Fruit fly (Drosophila melanogaster) whole organism, wandering third instar larva: Measurements from ENCODE around the gene CG34295.

Experiments
- CG32264 ChIP-seq: fragments of 200-800 bp; sonication (Bioruptor generic); optimal IDR thresholded peaks from 2 replicates; lab custom pipeline; 2016; ENCODE audit warnings: missing biosample characterization, missing genetic modification characterization
- CG9705 ChIP-seq: fragments of 200-800 bp; sonication (Bioruptor generic); optimal IDR thresholded peaks from 2 replicates; lab custom pipeline; 2018; ENCODE audit warnings: missing biosample characterization, mild to moderate bottlenecking, missing genetic modification characterization
- CrebA ChIP-seq: fragments of 200-800 bp; sonication (Bioruptor generic); optimal IDR thresholded peaks from 2 replicates; lab custom pipeline; 2016; ENCODE audit warnings: missing biosample characterization, mild to moderate bottlenecking, missing genetic modification characterization, borderline replicate concordance
- Dfd ChIP-seq: fragments of >200 bp; optimal IDR thresholded peaks from 2 replicates; lab custom pipeline; 2017; ENCODE audit warnings: missing biosample characterization, missing genetic modification characterization
- Dif ChIP-seq: fragments of 200-275, 200-300 bp; sonication (Bioruptor generic); optimal IDR thresholded peaks from 2 replicates; lab custom pipeline; 2018; ENCODE audit warnings: missing biosample characterization, missing genetic modification characterization; ENCODE audit not compliant: partially characterized antibody
- GATAd ChIP-seq: sonication (Bioruptor generic); optimal IDR thresholded peaks from 2 replicates; lab custom pipeline; 2016; ENCODE audit warnings: missing biosample characterization, missing genetic modification characterization
- HLH106 ChIP-seq: fragments of 200-800 bp; optimal IDR thresholded peaks from 3 replicates; lab custom pipeline; 2019; ENCODE audit warnings: missing biosample characterization, mild to moderate bottlenecking, missing genetic modification characterization, moderate library complexity
- Hnf4 ChIP-seq: fragments of 200-800 bp; sonication (Bioruptor generic); optimal IDR thresholded peaks from 2 replicates; lab custom pipeline; 2016; ENCODE audit warnings: missing biosample characterization, mild to moderate bottlenecking, missing genetic modification characterization
- Hr83 ChIP-seq: fragments of 200-300 bp; sonication (Bioruptor generic); optimal IDR thresholded peaks from 2 replicates; lab custom pipeline; 2016; ENCODE audit warnings: missing biosample characterization, mild to moderate bottlenecking, missing genetic modification characterization, moderate library complexity; ENCODE audit not compliant: poor library complexity, severe bottlenecking
- Mio ChIP-seq: sonication (Bioruptor generic); optimal IDR thresholded peaks from 2 replicates; lab custom pipeline; 2016; ENCODE audit warnings: missing biosample characterization, missing genetic modification characterization
- Myc ChIP-seq: fragments of >200 bp; optimal IDR thresholded peaks from 2 replicates; lab custom pipeline; 2017
- N ChIP-seq: fragments of >200 bp; optimal IDR thresholded peaks from 2 replicates; lab custom pipeline; 2018; ENCODE audit warnings: missing biosample characterization, missing external identifiers, missing genetic modification characterization
- OdsH ChIP-seq: fragments of 200-800 bp; sonication (Bioruptor generic); optimal IDR thresholded peaks from 2 replicates; lab custom pipeline; 2016; ENCODE audit warnings: missing biosample characterization, mild to moderate bottlenecking, missing genetic modification characterization
- Rel ChIP-seq, 2 experiments: fragments of 200-800 bp; sonication (Bioruptor generic) in 1 of 2; optimal IDR thresholded peaks; 2 replicates in 1 of 2; 3 replicates in 1 of 2; lab custom pipeline; 2016 to 2019; ENCODE audit warnings: mild to moderate bottlenecking in 2 of 2, missing biosample characterization in 2 of 2, missing genetic modification characterization in 2 of 2, moderate library complexity in 1 of 2
- Vsx2 ChIP-seq: fragments of 200-300, 225-300 bp; sonication (Bioruptor generic); optimal IDR thresholded peaks from 2 replicates; lab custom pipeline; 2018; ENCODE audit warnings: missing biosample characterization, missing genetic modification characterization; ENCODE audit not compliant: partially characterized antibody
- br ChIP-seq: fragments of 200-800 bp; sonication (Bioruptor generic); optimal IDR thresholded peaks from 2 replicates; lab custom pipeline; 2016; ENCODE audit warnings: missing biosample characterization, missing genetic modification characterization
- brk ChIP-seq: fragments of 200-800 bp; sonication (Bioruptor generic); optimal IDR thresholded peaks from 2 replicates; lab custom pipeline; 2016; ENCODE audit warnings: missing biosample characterization, mild to moderate bottlenecking, missing genetic modification characterization
- dl ChIP-seq, 2 experiments: fragments of 175-275, 200-275 bp in 1 of 2; fragments of 200-275 bp in 1 of 2; sonication (Bioruptor generic); optimal IDR thresholded peaks; lab custom pipeline; 2018; ENCODE audit warnings: mild to moderate bottlenecking in 2 of 2, missing biosample characterization in 2 of 2, missing genetic modification characterization in 2 of 2, moderate library complexity in 2 of 2; ENCODE audit not compliant: partially characterized antibody in 2 of 2, insufficient read depth in 1 of 2
- dmrt93B ChIP-seq: fragments of 200-800 bp; sonication (Bioruptor generic); optimal IDR thresholded peaks from 2 replicates; lab custom pipeline; 2018; ENCODE audit warnings: missing biosample characterization, mild to moderate bottlenecking, missing genetic modification characterization
- ey ChIP-seq: fragments of 200-800 bp; sonication (Bioruptor generic); optimal IDR thresholded peaks from 2 replicates; lab custom pipeline; 2016; ENCODE audit warnings: missing biosample characterization, missing genetic modification characterization
- foxo ChIP-seq, 2 experiments: fragments of 200-800 bp; sonication (Bioruptor generic); optimal IDR thresholded peaks; 2 replicates in 1 of 2; 3 replicates in 1 of 2; lab custom pipeline; 2016 to 2017; ENCODE audit warnings: missing biosample characterization in 2 of 2, missing genetic modification characterization in 2 of 2
- fru ChIP-seq: fragments of 200-800 bp; sonication (Bioruptor generic); optimal IDR thresholded peaks from 3 replicates; lab custom pipeline; 2016; ENCODE audit warnings: missing biosample characterization, mild to moderate bottlenecking, missing genetic modification characterization
- h ChIP-seq: fragments of 200-800 bp; sonication (Bioruptor generic); optimal IDR thresholded peaks from 3 replicates; lab custom pipeline; 2016; ENCODE audit warnings: missing biosample characterization, mild to moderate bottlenecking, missing genetic modification characterization
- jim ChIP-seq: fragments of 175-275, 200-325 bp; sonication (Bioruptor generic); optimal IDR thresholded peaks from 2 replicates; lab custom pipeline; 2016; ENCODE audit warnings: missing biosample characterization, mild to moderate bottlenecking, missing genetic modification characterization
- lola ChIP-seq: fragments of >200 bp; optimal IDR thresholded peaks from 2 replicates; lab custom pipeline; 2017; ENCODE audit warnings: missing biosample characterization, missing genetic modification characterization
- pan ChIP-seq: fragments of >200 bp; optimal IDR thresholded peaks from 2 replicates; lab custom pipeline; 2017
- psq ChIP-seq: fragments of 200-800 bp; sonication (Bioruptor generic); optimal IDR thresholded peaks from 3 replicates; lab custom pipeline; 2017; ENCODE audit warnings: missing biosample characterization, mild to moderate bottlenecking, missing genetic modification characterization, moderate library complexity
- rgr ChIP-seq: fragments of 200-800 bp; sonication (Bioruptor generic); optimal IDR thresholded peaks from 3 replicates; lab custom pipeline; 2016; ENCODE audit warnings: missing biosample characterization, mild to moderate bottlenecking, missing genetic modification characterization
- sv ChIP-seq: fragments of 200-800 bp; sonication (Bioruptor generic); optimal IDR thresholded peaks from 3 replicates; lab custom pipeline; 2016; ENCODE audit warnings: missing biosample characterization, missing genetic modification characterization
- tai ChIP-seq: sonication (Bioruptor generic); optimal IDR thresholded peaks from 2 replicates; lab custom pipeline; 2016; ENCODE audit warnings: missing biosample characterization, missing genetic modification characterization
- usp ChIP-seq: fragments of >200 bp; optimal IDR thresholded peaks from 2 replicates; lab custom pipeline; 2017; ENCODE audit warnings: missing biosample characterization, missing genetic modification characterization
- woc ChIP-seq: sonication (Bioruptor generic); optimal IDR thresholded peaks from 2 replicates; lab custom pipeline; 2016; ENCODE audit warnings: missing biosample characterization, mild to moderate bottlenecking, missing genetic modification characterization

Gene CG34295

DNA sequence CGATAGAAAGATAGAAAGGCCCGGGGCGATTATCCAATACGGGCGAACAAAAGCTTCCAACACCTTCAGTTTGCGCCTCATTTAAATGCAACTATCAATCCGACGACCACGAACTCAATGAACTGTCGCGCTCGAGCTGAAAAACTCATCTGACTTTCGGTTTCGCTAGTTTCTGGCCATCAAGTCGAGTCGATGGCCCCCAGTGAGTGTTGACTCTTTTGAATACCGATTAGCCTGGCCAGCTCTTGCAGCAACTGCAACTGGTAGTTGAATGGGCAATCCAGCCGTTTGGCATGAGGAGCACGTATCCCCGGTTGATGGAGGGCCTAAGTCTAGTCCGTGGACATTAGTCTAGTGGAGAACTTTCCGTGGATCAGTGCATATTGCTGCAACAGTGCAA, 37.8 kb downstream of the CG34295 start:
- no peak for TF ChIP-seq woc (GFP tag; lab: Kevin White, UChicago)
- TF ChIP-seq Hr83 (GFP tag; lab: Kevin White, UChicago): no peak
- no peak for TF ChIP-seq CrebA (GFP tag; lab: Kevin White, UChicago)
- TF ChIP-seq fru: no peak
- TF ChIP-seq HLH106 (tag; lab: Kevin White, UChicago): no peak
- no peak for TF ChIP-seq brk (GFP tag; lab: Kevin White, UChicago)
- TF ChIP-seq foxo (GFP tag; optimal IDR thresholded peaks at IDR 0.05; lab: Kevin White, UChicago): no peak

DNA sequence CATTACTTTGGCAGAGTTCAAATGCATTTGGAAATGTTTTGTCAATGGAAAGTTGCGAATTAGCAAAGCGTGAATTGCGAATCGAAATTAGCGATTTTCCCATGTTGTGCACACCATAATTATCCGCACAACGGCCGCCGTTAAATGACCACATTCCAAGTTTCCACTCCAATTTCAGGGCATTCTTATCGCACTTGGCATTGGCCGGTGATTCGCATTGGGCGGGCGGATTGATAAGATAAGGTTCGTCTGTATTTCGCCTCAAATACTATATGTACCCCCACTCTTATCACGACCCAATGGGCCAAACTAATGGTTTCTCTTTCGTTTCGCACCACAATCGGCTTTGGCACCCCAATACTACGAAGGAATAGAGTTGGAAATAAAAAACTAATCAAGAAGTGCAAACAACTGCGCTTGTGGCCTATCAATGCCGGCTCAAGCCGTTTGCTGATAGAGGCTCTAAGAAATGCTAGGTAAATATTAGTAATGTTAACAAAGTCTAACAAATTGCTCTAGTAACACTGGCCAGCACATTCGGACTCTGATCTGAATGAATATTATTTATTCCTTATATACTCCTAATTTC, 40.0 kb downstream of the CG34295 start:
- no peak for TF ChIP-seq OdsH
- TF ChIP-seq GATAd: no peak
- TF ChIP-seq CG9705: no peak
- no peak for TF ChIP-seq Hnf4 (GFP tag; lab: Kevin White, UChicago)
- no peak for TF ChIP-seq lola (GFP tag; lab: Kevin White, UChicago)
- TF ChIP-seq brk (GFP tag; lab: Kevin White, UChicago): no peak
- TF ChIP-seq rgr (GFP tag; lab: Kevin White, UChicago): no peak
- TF ChIP-seq dl (GFP tag; optimal IDR thresholded peaks at IDR 0.05; lab: Kevin White, UChicago; ENCODE audit: insufficient read depth in 1 of 2, partially characterized antibody in 2 of 2): no peak
- TF ChIP-seq h (GFP tag; lab: Kevin White, UChicago): no peak
- no peak for TF ChIP-seq sv (GFP tag; lab: Kevin White, UChicago)
- no peak for TF ChIP-seq tai (GFP tag; lab: Kevin White, UChicago)
- no peak for TF ChIP-seq Mio (GFP tag; lab: Kevin White, UChicago)
- no peak for TF ChIP-seq fru

- TF ChIP-seq Vsx2 (GFP tag; lab: Kevin White, UChicago) (no peak), CrebA (GFP tag; lab: Kevin White, UChicago) (no peak), rgr (GFP tag; lab: Kevin White, UChicago) (peak; percentile 2), h (GFP tag; lab: Kevin White, UChicago) (no peak), br (GFP tag; lab: Kevin White, UChicago) (peak; percentile 44), Rel (GFP tag; optimal IDR thresholded peaks at IDR 0.05; lab: Kevin White, UChicago) (no peak), Rel (tag; optimal IDR thresholded peaks at IDR 0.05; lab: Kevin White, UChicago) (peak; percentile 64), ey (GFP tag; lab: Kevin White, UChicago) (peak; percentile 45), HLH106 (tag; lab: Kevin White, UChicago) (peak; percentile 60), CG32264 (GFP tag; lab: Kevin White, UChicago) (no peak), sv (GFP tag; lab: Kevin White, UChicago) (no peak), OdsH (peak; percentile 16), Dif (GFP tag; lab: Kevin White, UChicago) (no peak), fru (peak; percentile 49), CG9705 (no peak), jim (no peak), psq (GFP tag; lab: Kevin White, UChicago) (peak; percentile 7)
- TF ChIP-seq, all 38 proteins: peak for 8
Measured at dm6 chr3R:28830746-28831145, 41.3 kb downstream of the CG34295 start.

dm6 chr3R:28831172-28831571, 41.8 kb downstream of the CG34295 start:
- TF ChIP-seq h (GFP tag; lab: Kevin White, UChicago): peak; percentile 52
- TF ChIP-seq Vsx2 (GFP tag; lab: Kevin White, UChicago): no peak
- TF ChIP-seq foxo (GFP tag; optimal IDR thresholded peaks at IDR 0.05; lab: Kevin White, UChicago): peak in 1 of 2 experiments; percentile 21

DNA sequence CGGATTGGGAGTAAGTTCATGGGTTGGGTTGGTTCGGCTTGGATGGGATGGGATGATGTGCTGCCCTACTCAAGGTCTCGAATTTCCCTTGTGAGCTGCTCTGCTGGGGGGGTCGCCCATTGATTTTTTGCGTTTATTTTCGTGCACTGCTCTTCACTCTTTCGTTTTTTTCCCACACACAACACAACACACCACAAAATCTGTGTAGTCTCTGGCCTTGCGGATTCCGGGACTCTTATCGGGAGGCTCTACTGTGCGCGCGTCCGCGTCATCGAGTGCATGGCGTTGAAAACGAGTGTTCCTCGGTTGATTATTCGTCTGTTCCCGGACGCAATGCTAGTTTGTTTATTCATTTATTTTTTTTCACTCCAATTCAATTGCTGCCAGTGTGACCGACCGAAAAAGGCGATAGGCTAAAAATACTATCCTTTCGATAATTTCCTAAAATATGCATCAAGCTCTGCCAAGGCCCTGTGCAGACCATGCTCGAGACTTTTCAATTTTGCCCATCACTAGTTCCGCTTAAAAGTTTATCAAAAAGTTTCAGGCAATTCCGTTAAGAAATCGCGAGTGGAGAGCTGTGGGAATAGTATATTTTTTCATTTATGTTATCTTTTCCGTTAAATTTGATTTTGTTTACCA, 42.3 kb downstream of the CG34295 start, which contains the start of gene WASp:
TSS of gene WASp (minus strand) at position 399 of the 642 bp plus-strand sequence.
- TF ChIP-seq usp (GFP tag; lab: Kevin White, UChicago): no peak
- TF ChIP-seq Dfd (GFP tag; lab: Kevin White, UChicago): no peak
- TF ChIP-seq pan: no peak
- no peak for TF ChIP-seq Hnf4 (GFP tag; lab: Kevin White, UChicago)
- peak; percentile 67 for TF ChIP-seq Hr83 (GFP tag; lab: Kevin White, UChicago)
- TF ChIP-seq fru: peak; percentile 38
- TF ChIP-seq psq (GFP tag; lab: Kevin White, UChicago): peak; percentile 5
- no peak for TF ChIP-seq lola (GFP tag; lab: Kevin White, UChicago)
- no peak for TF ChIP-seq woc (GFP tag; lab: Kevin White, UChicago)
- TF ChIP-seq CG32264 (GFP tag; lab: Kevin White, UChicago): peak; percentile 30
- TF ChIP-seq br (GFP tag; lab: Kevin White, UChicago): no peak
- no peak for TF ChIP-seq Dif (GFP tag; lab: Kevin White, UChicago)
- no peak for TF ChIP-seq N (GFP tag; lab: Kevin White, UChicago)
- no peak for TF ChIP-seq GATAd
- peak; percentile 43 for TF ChIP-seq OdsH
- peak in 1 of 2 experiments; percentile 55 for TF ChIP-seq foxo (GFP tag; optimal IDR thresholded peaks at IDR 0.05; lab: Kevin White, UChicago)
- peak; percentile 62 for TF ChIP-seq dmrt93B (GFP tag; lab: Kevin White, UChicago)
- TF ChIP-seq tai (GFP tag; lab: Kevin White, UChicago): no peak
- peak; percentile 17 for TF ChIP-seq sv (GFP tag; lab: Kevin White, UChicago)
- TF ChIP-seq CG9705: peak; percentile 35
- peak; percentile 29 for TF ChIP-seq ey (GFP tag; lab: Kevin White, UChicago)
- no peak for TF ChIP-seq Myc (lab: Kevin White, UChicago)
- no peak for TF ChIP-seq Vsx2 (GFP tag; lab: Kevin White, UChicago)
- TF ChIP-seq dl (GFP tag; optimal IDR thresholded peaks at IDR 0.05; lab: Kevin White, UChicago; ENCODE audit: insufficient read depth in 1 of 2, partially characterized antibody in 2 of 2): no peak
- TF ChIP-seq Rel (GFP tag; optimal IDR thresholded peaks at IDR 0.05; lab: Kevin White, UChicago): no peak
- TF ChIP-seq Rel (tag; optimal IDR thresholded peaks at IDR 0.05; lab: Kevin White, UChicago): peak; percentile 76
- TF ChIP-seq HLH106 (tag; lab: Kevin White, UChicago): peak; percentile 66
- no peak for TF ChIP-seq jim
